Fruit fly (Drosophila melanogaster): Measurements from ENCODE around the gene CG32808.

dm6 chrX:1452130-1452529 is 17.5 kb downstream of the CG32808 start, which contains the start of gene Gr2a:
- TF ChIP-seq psq (optimal IDR thresholded peaks at IDR 0.05) (no peak), CG8478 (optimal IDR thresholded peaks at IDR 0.05) (no peak)
